Fruit fly (Drosophila melanogaster): ENCODE results near the gene CG13841.

CG13841 gene

dm6 chr3R:22719607-22719949 is 47.9 kb downstream of the CG13841 start (continued):
- TF ChIP-seq Stat92E (GFP tag; optimal IDR thresholded peaks at IDR 0.05) (no peak), Taf1 (GFP tag; IDR thresholded peaks at IDR 0.05) (no peak), CG11456 (GFP tag; IDR thresholded peaks at IDR 0.05) (no peak), CG1647 (GFP tag; optimal IDR thresholded peaks at IDR 0.05) (no peak), nmo (GFP tag; optimal IDR thresholded peaks at IDR 0.05) (peak; percentile 61), Trl (optimal IDR thresholded peaks at IDR 0.05) (no peak), Trl (GFP tag; optimal IDR thresholded peaks at IDR 0.05) (no peak), da (GFP tag; optimal IDR thresholded peaks at IDR 0.05) (no peak), lilli (GFP tag; optimal IDR thresholded peaks at IDR 0.05) (peak; percentile 14), CG6683 (GFP tag; optimal IDR thresholded peaks at IDR 0.05) (no peak), CG17361 (GFP tag; IDR thresholded peaks at IDR 0.05) (peak; percentile 43; the same call in 1 of the 3 replicates), Ptx1 (GFP tag; IDR thresholded peaks at IDR 0.05) (0 out of 2 replicates have a peak, but pooled peaks have one; percentile 30), CG1832 (GFP tag; optimal IDR thresholded peaks at IDR 0.05) (no peak), shn (GFP tag; optimal IDR thresholded peaks at IDR 0.05) (no peak), ci (GFP tag; IDR thresholded peaks at IDR 0.05) (peak; percentile 40; the same call in 1 of the 3 replicates), danr (GFP tag; IDR thresholded peaks at IDR 0.05) (no peak), NFAT (GFP tag; IDR thresholded peaks at IDR 0.05) (no peak), oc (tag; optimal IDR thresholded peaks at IDR 0.05) (no peak), CG11723 (GFP tag; optimal IDR thresholded peaks at IDR 0.05) (no peak), lbe (GFP tag; optimal IDR thresholded peaks at IDR 0.05) (no peak), p53 (GFP tag; optimal IDR thresholded peaks at IDR 0.05) (no peak), CG15514 (GFP tag; optimal IDR thresholded peaks at IDR 0.05) (no peak), Bteb2 (GFP tag; optimal IDR thresholded peaks at IDR 0.05) (no peak), CG1603 (tag; optimal IDR thresholded peaks at IDR 0.05) (peak; percentile 47), ttk (GFP tag; IDR thresholded peaks at IDR 0.05) (no peak), tup (GFP tag; optimal IDR thresholded peaks at IDR 0.05) (no peak), CG13123 (GFP tag; optimal IDR thresholded peaks at IDR 0.05) (no peak), YL-1 (GFP tag; optimal IDR thresholded peaks at IDR 0.05) (no peak), nerfin-1 (tag; optimal IDR thresholded peaks at IDR 0.05) (peak; percentile 71), CG7839 (tag; optimal IDR thresholded peaks at IDR 0.05) (peak; percentile 55), CG6654 (GFP tag; optimal IDR thresholded peaks at IDR 0.05) (no peak), trem (tag; optimal IDR thresholded peaks at IDR 0.05) (peak; percentile 37), CoRest (tag; optimal IDR thresholded peaks at IDR 0.05) (peak; percentile 40), Bgb (GFP tag; IDR thresholded peaks at IDR 0.05; ENCODE audit: partially characterized antibody) (no peak), otp (GFP tag; IDR thresholded peaks at IDR 0.05) (no peak), CG11093 (GFP tag; IDR thresholded peaks at IDR 0.05) (no peak), chm (GFP tag; IDR thresholded peaks at IDR 0.05) (no peak), B-H1 (GFP tag; IDR thresholded peaks at IDR 0.05) (0 out of 3 replicates have a peak, but pooled peaks have one; percentile 25), CG13624 (GFP tag; optimal IDR thresholded peaks at IDR 0.05) (no peak), CG2120 (GFP tag; optimal IDR thresholded peaks at IDR 0.05) (no peak), CG8765 (GFP tag; IDR thresholded peaks at IDR 0.05) (no peak), CG6791 (GFP tag; IDR thresholded peaks at IDR 0.05; ENCODE audit: partially characterized antibody) (no peak), Antp (GFP tag; optimal IDR thresholded peaks at IDR 0.05) (no peak), Ada2b (GFP tag; IDR thresholded peaks at IDR 0.05) (no peak), CG12236 (GFP tag; optimal IDR thresholded peaks at IDR 0.05) (no peak), cato (GFP tag; optimal IDR thresholded peaks at IDR 0.05; ENCODE audit: borderline replicate concordance) (no peak), tx (GFP tag; optimal IDR thresholded peaks at IDR 0.05) (no peak), vfl (GFP tag; optimal IDR thresholded peaks at IDR 0.05) (no peak), CG5245 (GFP tag; optimal IDR thresholded peaks at IDR 0.05) (no peak), CG13296 (GFP tag; optimal IDR thresholded peaks at IDR 0.05) (no peak), HLHmδ (GFP tag; optimal IDR thresholded peaks at IDR 0.05) (no peak), pros (GFP tag; optimal IDR thresholded peaks at IDR 0.05) (no peak)
